Worm (Caenorhabditis elegans): ENCODE results near the gene rnf-121.

rnf-121 gene

DNA sequence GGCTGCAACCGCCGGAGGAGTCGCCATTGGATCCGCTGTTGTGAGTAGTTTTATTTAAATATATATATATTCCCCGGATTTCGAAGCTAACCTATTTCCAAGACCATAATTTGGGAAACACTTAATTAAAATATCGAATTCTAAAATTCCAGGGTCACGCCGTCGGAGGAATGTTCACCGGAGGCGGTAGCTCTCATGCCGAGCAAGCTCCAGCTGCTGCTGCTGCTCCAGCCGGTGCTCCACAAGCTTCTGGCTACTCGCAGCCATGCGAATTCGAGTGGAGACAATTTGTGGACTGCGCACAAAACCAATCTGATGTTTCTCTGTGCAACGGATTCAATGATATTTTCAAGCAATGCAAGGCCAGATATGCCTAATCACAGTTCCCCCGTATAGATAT is 18.4 kb downstream of the rnf-121 start:
- no peak for TF ChIP-seq ztf-29 (GFP tag; IDR thresholded peaks at IDR 0.05)
- TF ChIP-seq klf-2 (GFP tag; conservative IDR thresholded peaks at IDR 0.05), result no peak
- no peak for TF ChIP-seq flt-1 (GFP tag; IDR thresholded peaks at IDR 0.05)
- TF ChIP-seq cog-1 (tag; optimal IDR thresholded peaks at IDR 0.05), result no peak
- no peak for TF ChIP-seq ref-1 (GFP tag; conservative IDR thresholded peaks at IDR 0.05)
- TF ChIP-seq ztf-23 (GFP tag; IDR thresholded peaks at IDR 0.05), result no peak
- no peak for TF ChIP-seq tab-1 (GFP tag; IDR thresholded peaks at IDR 0.05)
- no peak for TF ChIP-seq med-1 (GFP tag; optimal IDR thresholded peaks at IDR 0.05; ENCODE audit: insufficient read depth)
- TF ChIP-seq T22C8.4 (GFP tag; IDR thresholded peaks at IDR 0.05), result no peak

ce11 chrIII:4151548-4152104 is 19.1 kb downstream of the rnf-121 start, which contains the start of the genes wht-3 and har-1:
Gene wht-3 (minus strand): TSS chrIII:4151598.
Gene har-1 (plus strand): TSS chrIII:4152054.
- TF ChIP-seq klf-2 (GFP tag; conservative IDR thresholded peaks at IDR 0.05) (no peak), flt-1 (GFP tag; IDR thresholded peaks at IDR 0.05) (no peak), ztf-23 (GFP tag; IDR thresholded peaks at IDR 0.05) (no peak), cog-1 (tag; optimal IDR thresholded peaks at IDR 0.05) (no peak), med-1 (GFP tag; optimal IDR thresholded peaks at IDR 0.05; ENCODE audit: insufficient read depth) (no peak), ztf-29 (GFP tag; IDR thresholded peaks at IDR 0.05) (no peak)

DNA sequence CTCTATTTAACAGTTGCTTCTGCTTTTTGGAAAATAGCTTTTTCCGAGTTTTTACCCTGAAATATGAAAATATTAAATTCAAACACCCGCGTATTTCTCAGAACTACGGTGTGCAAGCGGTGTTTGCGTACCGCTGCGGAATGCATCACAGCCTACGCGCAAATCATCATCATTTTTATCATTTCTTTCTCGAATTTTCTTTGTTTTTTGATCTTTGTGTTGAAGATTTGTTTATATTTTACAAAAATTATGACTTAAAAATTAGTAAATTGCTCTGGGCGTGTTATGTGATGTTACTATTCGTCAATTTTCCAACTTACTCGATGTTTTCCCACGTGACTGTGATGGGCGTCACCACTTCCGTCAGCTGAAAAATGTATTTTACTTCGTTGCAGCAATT is 19.8 kb downstream of the rnf-121 start:
- no peak for TF ChIP-seq cog-1 (tag; optimal IDR thresholded peaks at IDR 0.05)
- no peak for TF ChIP-seq ztf-29 (GFP tag; IDR thresholded peaks at IDR 0.05)
- TF ChIP-seq ref-1 (GFP tag; conservative IDR thresholded peaks at IDR 0.05), result no peak
- TF ChIP-seq med-1 (GFP tag; optimal IDR thresholded peaks at IDR 0.05; ENCODE audit: insufficient read depth), result no peak
- no peak for TF ChIP-seq klf-2 (GFP tag; conservative IDR thresholded peaks at IDR 0.05)
- TF ChIP-seq tab-1 (GFP tag; IDR thresholded peaks at IDR 0.05), result no peak
- TF ChIP-seq T22C8.4 (GFP tag; IDR thresholded peaks at IDR 0.05), result no peak
- no peak for TF ChIP-seq flt-1 (GFP tag; IDR thresholded peaks at IDR 0.05)
- no peak for TF ChIP-seq ztf-23 (GFP tag; IDR thresholded peaks at IDR 0.05)

DNA sequence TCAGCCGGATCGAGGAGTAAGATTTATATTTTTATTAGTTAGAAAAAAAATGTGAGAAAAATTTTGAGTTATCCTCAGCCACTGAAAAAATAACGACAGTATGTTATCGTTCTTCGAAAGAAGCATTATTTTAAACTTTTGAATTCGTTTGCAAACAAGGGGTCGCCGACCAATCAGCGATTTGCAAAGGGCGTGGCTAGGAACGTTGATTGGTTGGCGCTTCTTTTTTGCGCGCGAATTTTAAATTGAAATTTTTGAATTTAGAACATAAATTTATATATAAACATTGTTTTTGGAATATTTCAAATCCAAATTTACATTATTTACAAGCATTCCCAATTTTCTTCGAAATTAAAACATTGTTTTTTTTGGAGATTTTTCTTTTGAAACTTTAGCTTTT is 27.6 kb downstream of the rnf-121 start:
- TF ChIP-seq med-1 (GFP tag; optimal IDR thresholded peaks at IDR 0.05; ENCODE audit: insufficient read depth), result no peak
- no peak for TF ChIP-seq tab-1 (GFP tag; IDR thresholded peaks at IDR 0.05)
- TF ChIP-seq ztf-29 (GFP tag; IDR thresholded peaks at IDR 0.05), result no peak
- TF ChIP-seq ztf-23 (GFP tag; IDR thresholded peaks at IDR 0.05), result no peak
- no peak for TF ChIP-seq ref-1 (GFP tag; conservative IDR thresholded peaks at IDR 0.05)
- no peak for TF ChIP-seq flt-1 (GFP tag; IDR thresholded peaks at IDR 0.05)

- TF ChIP-seq klf-2 (GFP tag; conservative IDR thresholded peaks at IDR 0.05) (no peak), ztf-23 (GFP tag; IDR thresholded peaks at IDR 0.05) (no peak), ztf-29 (GFP tag; IDR thresholded peaks at IDR 0.05) (no peak), med-1 (GFP tag; optimal IDR thresholded peaks at IDR 0.05; ENCODE audit: insufficient read depth) (no peak), flt-1 (GFP tag; IDR thresholded peaks at IDR 0.05) (no peak), T22C8.4 (GFP tag; IDR thresholded peaks at IDR 0.05) (no peak), tab-1 (GFP tag; IDR thresholded peaks at IDR 0.05) (no peak), cog-1 (tag; optimal IDR thresholded peaks at IDR 0.05) (no peak), ref-1 (GFP tag; conservative IDR thresholded peaks at IDR 0.05) (no peak)
Observed at ce11 chrIII:4137180-4137579, 33.6 kb downstream of the rnf-121 start.

DNA sequence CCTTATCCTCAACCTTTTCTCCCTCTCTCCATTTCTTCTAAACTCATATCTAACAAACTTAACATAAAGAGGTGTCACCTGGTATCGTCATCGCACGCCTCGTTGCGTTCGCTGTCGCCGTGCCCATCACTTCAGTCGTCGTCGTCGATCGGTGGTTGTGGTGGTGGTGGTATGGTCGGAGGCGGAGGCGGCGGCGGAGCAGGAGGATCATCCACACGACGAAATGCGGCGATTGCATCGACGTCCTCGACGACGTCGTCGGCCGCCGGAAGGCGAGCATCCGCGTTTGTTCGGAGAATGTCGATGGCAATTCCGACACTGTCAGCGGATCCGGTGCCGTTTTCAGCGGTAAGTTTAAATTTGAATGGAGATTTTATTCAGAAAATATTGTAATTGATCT is 36.7 kb downstream of the rnf-121 start:
- no peak for TF ChIP-seq cog-1 (tag; optimal IDR thresholded peaks at IDR 0.05)
- TF ChIP-seq tab-1 (GFP tag; IDR thresholded peaks at IDR 0.05), result no peak
- TF ChIP-seq klf-2 (GFP tag; conservative IDR thresholded peaks at IDR 0.05), result no peak
- TF ChIP-seq flt-1 (GFP tag; IDR thresholded peaks at IDR 0.05), result no peak
- no peak for TF ChIP-seq T22C8.4 (GFP tag; IDR thresholded peaks at IDR 0.05)
- TF ChIP-seq ref-1 (GFP tag; conservative IDR thresholded peaks at IDR 0.05), result no peak
- TF ChIP-seq med-1 (GFP tag; optimal IDR thresholded peaks at IDR 0.05; ENCODE audit: insufficient read depth), result no peak
- no peak for TF ChIP-seq ztf-23 (GFP tag; IDR thresholded peaks at IDR 0.05)
- no peak for TF ChIP-seq ztf-29 (GFP tag; IDR thresholded peaks at IDR 0.05)

- TF ChIP-seq klf-2 (GFP tag; conservative IDR thresholded peaks at IDR 0.05) (no peak), ref-1 (GFP tag; conservative IDR thresholded peaks at IDR 0.05) (no peak), tab-1 (GFP tag; IDR thresholded peaks at IDR 0.05) (no peak)
Observed at ce11 chrIII:4131814-4132555, 38.8 kb downstream of the rnf-121 start.

DNA sequence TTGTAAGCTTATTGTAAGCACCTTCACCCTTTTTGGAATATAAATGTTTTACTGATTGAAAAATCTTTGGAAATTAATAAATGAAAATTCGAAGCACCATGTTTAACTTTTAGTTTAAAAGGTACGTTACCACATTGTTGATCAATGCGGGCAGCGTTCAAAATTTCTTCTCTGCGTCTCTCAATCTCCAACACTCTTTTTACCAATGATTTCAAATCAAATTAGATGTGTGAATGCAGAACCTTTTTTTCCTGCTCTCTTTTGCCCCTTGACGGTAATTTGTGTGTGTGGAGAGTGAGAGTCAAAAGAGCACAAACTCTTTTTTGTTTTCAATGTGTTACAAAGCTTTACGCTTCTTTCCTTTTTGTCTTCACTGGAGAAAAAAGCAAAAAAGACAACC is 46.9 kb downstream of the rnf-121 start:
- no peak for TF ChIP-seq cog-1 (tag; optimal IDR thresholded peaks at IDR 0.05)
- TF ChIP-seq ztf-23 (GFP tag; IDR thresholded peaks at IDR 0.05), result no peak
- TF ChIP-seq tab-1 (GFP tag; IDR thresholded peaks at IDR 0.05), result no peak
- TF ChIP-seq ref-1 (GFP tag; conservative IDR thresholded peaks at IDR 0.05), result no peak
- TF ChIP-seq ztf-29 (GFP tag; IDR thresholded peaks at IDR 0.05), result no peak
- no peak for TF ChIP-seq T22C8.4 (GFP tag; IDR thresholded peaks at IDR 0.05)
- no peak for TF ChIP-seq med-1 (GFP tag; optimal IDR thresholded peaks at IDR 0.05; ENCODE audit: insufficient read depth)
- TF ChIP-seq klf-2 (GFP tag; conservative IDR thresholded peaks at IDR 0.05), result no peak
- TF ChIP-seq flt-1 (GFP tag; IDR thresholded peaks at IDR 0.05), result no peak

DNA sequence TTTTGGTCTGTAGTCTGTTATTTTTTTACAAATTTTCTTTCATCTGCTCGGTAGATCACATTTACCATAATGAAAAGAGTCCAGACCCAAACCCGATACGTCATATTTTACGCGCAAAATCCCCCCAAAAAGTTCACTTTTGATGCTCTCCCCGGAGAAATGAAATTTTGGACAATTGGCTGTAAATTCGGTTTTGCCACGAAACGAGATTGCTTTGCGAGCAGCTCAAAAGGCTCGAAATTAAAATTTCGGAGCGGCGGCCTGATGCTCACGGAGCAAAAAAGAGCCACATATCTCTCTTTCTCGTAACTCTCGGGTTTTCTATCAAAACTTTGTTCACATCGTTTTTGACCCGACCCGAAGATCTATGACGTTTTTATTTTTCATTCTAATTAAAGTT is 47.5 kb downstream of the rnf-121 start:
- TF ChIP-seq klf-2 (GFP tag; conservative IDR thresholded peaks at IDR 0.05) (no peak), tab-1 (GFP tag; IDR thresholded peaks at IDR 0.05) (no peak)

DNA sequence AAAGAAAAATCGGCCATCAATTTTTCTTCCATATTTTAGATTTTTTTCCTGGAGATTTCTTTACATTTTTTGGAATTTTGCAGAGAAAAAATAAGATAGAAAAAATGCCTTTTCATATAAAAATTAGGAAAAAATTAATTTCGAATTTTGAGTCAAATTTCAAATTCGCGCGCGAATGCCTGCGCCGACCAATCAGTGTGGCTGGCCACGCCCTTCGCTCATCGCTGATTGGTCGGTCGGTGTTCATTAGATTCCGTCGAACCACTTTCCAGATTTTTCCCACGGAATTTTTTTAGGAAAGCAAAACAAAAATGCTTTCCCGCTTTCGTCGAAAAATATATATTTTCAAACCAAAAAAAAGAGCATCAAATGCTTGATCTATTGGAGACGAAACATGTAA is 50.4 kb downstream of the rnf-121 start:
- no peak for TF ChIP-seq ztf-29 (GFP tag; IDR thresholded peaks at IDR 0.05)
- TF ChIP-seq ref-1 (GFP tag; conservative IDR thresholded peaks at IDR 0.05), result no peak
- no peak for TF ChIP-seq ztf-23 (GFP tag; IDR thresholded peaks at IDR 0.05)
- TF ChIP-seq flt-1 (GFP tag; IDR thresholded peaks at IDR 0.05), result no peak
- TF ChIP-seq cog-1 (tag; optimal IDR thresholded peaks at IDR 0.05), result no peak
- TF ChIP-seq tab-1 (GFP tag; IDR thresholded peaks at IDR 0.05), result no peak
- TF ChIP-seq T22C8.4 (GFP tag; IDR thresholded peaks at IDR 0.05), result no peak
- TF ChIP-seq klf-2 (GFP tag; conservative IDR thresholded peaks at IDR 0.05), result no peak
- TF ChIP-seq med-1 (GFP tag; optimal IDR thresholded peaks at IDR 0.05; ENCODE audit: insufficient read depth), result no peak

Measured in whole organism, midembryonic.